Fruit fly (Drosophila melanogaster) whole organism, prepupa: ENCODE measurements around the gene Rbbp5.
A peak's percentile ranks its signal among the peaks of the same experiment; 100 is the strongest.

ENCODE experiments used
- CG1621 ChIP-seq: fragments of 200-800 bp; sonication (Bioruptor generic); optimal IDR thresholded peaks from 3 replicates; lab custom pipeline; 2018; ENCODE audit warnings: missing biosample characterization, mild to moderate bottlenecking, missing genetic modification characterization
- CG6792 ChIP-seq: fragments of 200-800 bp; sonication (Bioruptor generic); optimal IDR thresholded peaks from 3 replicates; lab custom pipeline; 2016; ENCODE audit warnings: missing biosample characterization, missing genetic modification characterization
- Lpt ChIP-seq: fragments of 200-800 bp; sonication (Bioruptor generic); optimal IDR thresholded peaks from 3 replicates; lab custom pipeline; 2016; ENCODE audit warnings: missing biosample characterization, missing genetic modification characterization
- Smox ChIP-seq: fragments of 200-800 bp; sonication (Bioruptor generic); optimal IDR thresholded peaks from 3 replicates; lab custom pipeline; 2016; ENCODE audit warnings: missing biosample characterization, missing genetic modification characterization
- Sox102F ChIP-seq: fragments of 200-800 bp; sonication (Bioruptor generic); optimal IDR thresholded peaks from 2 replicates; lab custom pipeline; 2016; ENCODE audit warnings: missing biosample characterization, mild to moderate bottlenecking, missing genetic modification characterization
- lz ChIP-seq: fragments of 200-800 bp; sonication (Bioruptor generic); optimal IDR thresholded peaks from 3 replicates; lab custom pipeline; 2016; ENCODE audit warnings: missing biosample characterization, missing genetic modification characterization
- net ChIP-seq: fragments of 200-800 bp; sonication (Bioruptor generic); optimal IDR thresholded peaks from 3 replicates; lab custom pipeline; 2016; ENCODE audit warnings: missing biosample characterization, missing genetic modification characterization
- spab ChIP-seq: fragments of 200-800 bp; sonication (Bioruptor generic); optimal IDR thresholded peaks from 2 replicates; lab custom pipeline; 2017; ENCODE audit warnings: missing biosample characterization, mild to moderate bottlenecking, missing genetic modification characterization, missing genetic modification reagents
- ss ChIP-seq, 2 experiments: fragments of 200-800 bp; sonication (Bioruptor generic); optimal IDR thresholded peaks; 2 replicates in 1 of 2; 3 replicates in 1 of 2; lab custom pipeline; 2017 to 2018; ENCODE audit warnings: mild to moderate bottlenecking in 2 of 2, missing biosample characterization in 2 of 2, missing genetic modification characterization in 2 of 2, moderate library complexity in 1 of 2

DNA sequence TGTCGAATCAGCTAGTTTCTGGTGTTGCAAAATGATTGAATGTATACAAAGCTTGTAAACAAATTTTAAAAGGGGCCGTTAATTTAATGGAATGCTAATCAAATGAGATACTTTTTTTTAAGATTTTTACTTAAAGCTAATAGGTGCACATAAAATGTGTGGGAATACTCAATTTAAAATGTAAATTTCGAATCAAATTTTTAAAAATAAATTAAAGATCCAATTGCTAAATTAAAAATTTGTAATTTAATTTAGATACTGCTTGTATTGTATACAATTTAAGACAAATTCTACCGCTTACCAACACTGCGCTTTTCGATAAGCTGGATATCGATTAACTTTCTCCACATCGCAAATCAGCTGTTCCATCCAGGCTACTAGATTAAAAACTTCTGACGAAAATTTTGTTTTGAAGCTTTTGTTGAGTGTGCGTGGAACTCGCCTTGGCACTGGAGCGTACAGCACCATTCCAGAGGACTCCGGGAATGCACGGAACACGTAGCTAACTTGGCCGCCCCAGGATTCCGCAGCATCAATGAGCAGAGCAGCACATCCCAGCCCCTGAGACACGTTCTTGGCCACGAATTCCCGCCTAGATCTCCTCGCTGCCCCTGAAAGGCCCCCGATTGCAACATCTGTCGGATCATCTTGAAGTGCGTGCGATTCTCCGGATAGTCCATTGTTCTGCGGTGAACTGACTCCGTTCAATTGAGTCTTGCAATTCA is 36.5 kb upstream of the Rbbp5 start, which contains the start of the genes CG5498 and fbl:
- TF ChIP-seq Smox (GFP tag; lab: Kevin White, UChicago) (peak; percentile 80), CG1621 (no peak), CG6792 (peak; percentile 71), Sox102F (GFP tag; lab: Kevin White, UChicago) (peak; percentile 72), net (GFP tag; lab: Kevin White, UChicago) (peak; percentile 59), lz (GFP tag; lab: Kevin White, UChicago) (peak; percentile 76), Lpt (GFP tag; lab: Kevin White, UChicago) (peak; percentile 27), spab (GFP tag; lab: Kevin White, UChicago) (no peak), ss (GFP tag; optimal IDR thresholded peaks at IDR 0.05; lab: Kevin White, UChicago) (peak in 1 of 2 experiments; percentile 54)
